Worm (Caenorhabditis elegans) whole organism, L3 larva: ENCODE data around the gene enee-1.

Experiments
- aly-2 ChIP-seq: fragments of 150-350 bp; optimal IDR thresholded peaks from 2 replicates; lab custom pipeline; 2014; ENCODE audit warnings: missing biosample characterization, missing genetic modification characterization
- lin-39 ChIP-seq: fragments of 150-350 bp; optimal IDR thresholded peaks from 2 replicates; lab custom pipeline; 2018; ENCODE audit warnings: missing biosample characterization, missing genetic modification reagents, missing genetic modification characterization
- nhr-12 ChIP-seq: fragments of 150-350 bp; optimal IDR thresholded peaks from 2 replicates; lab custom pipeline; 2014; ENCODE audit warnings: missing biosample characterization, missing genetic modification characterization
- nhr-25 ChIP-seq: sonication (generic microtip); optimal IDR thresholded peaks from 2 replicates; lab custom pipeline; 2017; ENCODE audit warnings: missing biosample characterization, missing genetic modification characterization
- pha-4 ChIP-seq: fragments of 150-350 bp; optimal IDR thresholded peaks from 2 replicates; lab custom pipeline; 2014; ENCODE audit warnings: missing biosample characterization, missing genetic modification reagents, missing genetic modification characterization
- skn-1 ChIP-seq: fragments of 150-350 bp; optimal IDR thresholded peaks from 2 replicates; lab custom pipeline; 2014; ENCODE audit warnings: missing biosample characterization, missing genetic modification characterization
- unc-62 ChIP-seq: fragments of 150-350 bp; sonication (generic microtip); optimal IDR thresholded peaks from 4 replicates; lab custom pipeline; 2014; ENCODE audit warnings: missing biosample characterization, missing genetic modification reagents, missing genetic modification characterization

- TF ChIP-seq nhr-25 (tag; lab: Kevin White, UChicago) = no peak
- TF ChIP-seq skn-1 (tag; lab: Kevin White, UChicago) = no peak
- no peak for TF ChIP-seq lin-39 (tag; lab: Kevin White, UChicago)
- no peak for TF ChIP-seq nhr-12 (tag; lab: Kevin White, UChicago)
- TF ChIP-seq unc-62 (GFP tag; lab: Kevin White, UChicago) = no peak
- no peak for TF ChIP-seq aly-2 (tag; lab: Kevin White, UChicago)
- TF ChIP-seq pha-4 (tag; lab: Kevin White, UChicago) = no peak
Measured at ce11 chrII:73892-74291, 49.4 kb downstream of the enee-1 start.
